Fruit fly (Drosophila melanogaster): ENCODE data around the gene CG31752.

Gene CG31752

DNA sequence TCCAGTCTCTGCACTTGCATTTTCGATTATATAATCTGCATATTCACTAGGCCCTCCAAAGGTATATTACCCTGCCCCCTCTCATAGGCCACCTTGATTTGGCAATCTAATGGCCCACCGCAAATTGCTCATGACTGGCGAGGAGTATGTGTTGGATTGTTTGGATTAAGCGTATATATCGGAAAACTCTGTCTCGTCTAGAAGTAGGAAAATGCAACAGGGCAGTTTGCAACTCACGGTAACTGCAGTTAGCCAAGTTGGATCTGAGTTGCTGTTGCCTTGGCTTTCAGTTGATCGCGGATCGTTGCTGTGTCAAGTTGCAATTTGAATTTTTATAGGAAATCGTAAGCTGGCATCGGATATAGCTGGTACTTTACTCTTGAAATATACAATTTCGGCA lies 22.1 kb downstream of the CG31752 start, which contains the start of gene Ugt36F1:
Ugt36F1 (plus strand) TSS at position 301 of the 400 bp plus-strand sequence.
- no peak for TF ChIP-seq EcR (GFP tag; optimal IDR thresholded peaks at IDR 0.05)
- no peak for TF ChIP-seq CG9948 (tag; optimal IDR thresholded peaks at IDR 0.05)
- TF ChIP-seq CG12605 (GFP tag; IDR thresholded peaks at IDR 0.05), result no peak
- TF ChIP-seq CG4496 (GFP tag; IDR thresholded peaks at IDR 0.05), result no peak
- no peak for TF ChIP-seq D1 (tag; optimal IDR thresholded peaks at IDR 0.05)
- TF ChIP-seq CG17806 (tag; optimal IDR thresholded peaks at IDR 0.05), result no peak
- TF ChIP-seq CG32121 (GFP tag; IDR thresholded peaks at IDR 0.05), result no peak
- no peak for TF ChIP-seq gl (tag; optimal IDR thresholded peaks at IDR 0.05)

- TF ChIP-seq CG15710 (tag; optimal IDR thresholded peaks at IDR 0.05), result no peak
- TF ChIP-seq CG4496 (GFP tag; IDR thresholded peaks at IDR 0.05), result no peak
- TF ChIP-seq fd96Ca (GFP tag; IDR thresholded peaks at IDR 0.05), result no peak
- TF ChIP-seq EcR (GFP tag; optimal IDR thresholded peaks at IDR 0.05), result no peak
- no peak for TF ChIP-seq Snoo (tag; optimal IDR thresholded peaks at IDR 0.05)
- no peak for TF ChIP-seq D1 (tag; optimal IDR thresholded peaks at IDR 0.05)
- no peak for TF ChIP-seq Ets98B (GFP tag; IDR thresholded peaks at IDR 0.05)
- no peak for TF ChIP-seq rn (GFP tag; IDR thresholded peaks at IDR 0.05)
- no peak for TF ChIP-seq CG14655 (GFP tag; optimal IDR thresholded peaks at IDR 0.05)
- TF ChIP-seq CG17806 (tag; optimal IDR thresholded peaks at IDR 0.05), result no peak
- no peak for TF ChIP-seq CG9948 (tag; optimal IDR thresholded peaks at IDR 0.05)
- no peak for TF ChIP-seq Pif1B (GFP tag; optimal IDR thresholded peaks at IDR 0.05)
Observed at dm6 chr2L:18818397-18818796, 22.7 kb downstream of the CG31752 start.

dm6 chr2L:18815194-18815593 lies 25.9 kb downstream of the CG31752 start:
- no peak for TF ChIP-seq CG12605 (GFP tag; IDR thresholded peaks at IDR 0.05)
- TF ChIP-seq CG8301 (tag; optimal IDR thresholded peaks at IDR 0.05), result no peak
- TF ChIP-seq CG8159 (tag; optimal IDR thresholded peaks at IDR 0.05), result no peak
- no peak for TF ChIP-seq CG32121 (GFP tag; IDR thresholded peaks at IDR 0.05)

DNA sequence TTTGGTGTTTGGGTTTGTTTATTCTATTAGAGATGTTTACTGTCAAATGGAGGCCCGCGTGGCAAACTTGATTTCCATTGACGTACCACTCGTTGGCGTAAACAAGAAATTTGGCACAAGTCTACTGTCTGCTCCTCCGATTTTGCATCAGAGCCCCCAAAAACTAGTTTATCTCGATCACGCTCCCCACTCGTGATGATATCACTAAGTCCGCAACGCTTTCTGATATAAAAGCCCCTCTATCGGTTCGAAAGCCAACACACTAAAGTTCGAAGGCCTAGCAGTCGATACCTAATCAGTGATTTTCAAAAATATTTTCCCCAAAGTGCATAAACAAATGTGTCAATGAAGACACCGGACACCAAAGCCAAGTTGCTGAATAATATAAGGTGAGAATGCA lies 28.4 kb downstream of the CG31752 start:
- TF ChIP-seq D1 (tag; optimal IDR thresholded peaks at IDR 0.05) (no peak), CG10348 (GFP tag; IDR thresholded peaks at IDR 0.05) (no peak), CG34367 (tag; optimal IDR thresholded peaks at IDR 0.05) (no peak)

DNA sequence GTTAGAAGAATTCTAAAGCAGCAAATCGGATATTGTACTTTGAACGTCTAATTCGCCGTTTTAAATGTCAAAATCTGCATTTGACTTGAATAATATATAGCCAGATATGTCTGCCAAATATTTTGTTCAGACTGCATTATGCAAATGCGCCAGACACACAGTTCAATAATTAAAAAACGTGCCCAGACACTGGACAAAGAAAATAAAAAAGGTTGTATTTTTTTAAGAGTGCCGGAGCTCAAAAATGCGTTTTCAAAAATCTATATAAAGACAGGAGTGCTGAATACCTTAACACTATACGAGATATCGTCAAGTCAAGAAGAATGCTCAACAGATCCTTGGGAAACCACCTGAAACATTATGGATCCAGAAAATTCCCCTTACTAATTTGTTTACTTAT lies 28.8 kb downstream of the CG31752 start, which contains the start of the genes CG17325 and CG42305:
CG17325 (plus strand) TSS at position 301 of the 400 bp plus-strand sequence.
CG42305 (plus strand) TSS at position 301 of the 400 bp plus-strand sequence.
- TF ChIP-seq Pif1A (GFP tag; optimal IDR thresholded peaks at IDR 0.05) (no peak), Snoo (tag; optimal IDR thresholded peaks at IDR 0.05) (no peak), gl (tag; optimal IDR thresholded peaks at IDR 0.05) (no peak)

DNA sequence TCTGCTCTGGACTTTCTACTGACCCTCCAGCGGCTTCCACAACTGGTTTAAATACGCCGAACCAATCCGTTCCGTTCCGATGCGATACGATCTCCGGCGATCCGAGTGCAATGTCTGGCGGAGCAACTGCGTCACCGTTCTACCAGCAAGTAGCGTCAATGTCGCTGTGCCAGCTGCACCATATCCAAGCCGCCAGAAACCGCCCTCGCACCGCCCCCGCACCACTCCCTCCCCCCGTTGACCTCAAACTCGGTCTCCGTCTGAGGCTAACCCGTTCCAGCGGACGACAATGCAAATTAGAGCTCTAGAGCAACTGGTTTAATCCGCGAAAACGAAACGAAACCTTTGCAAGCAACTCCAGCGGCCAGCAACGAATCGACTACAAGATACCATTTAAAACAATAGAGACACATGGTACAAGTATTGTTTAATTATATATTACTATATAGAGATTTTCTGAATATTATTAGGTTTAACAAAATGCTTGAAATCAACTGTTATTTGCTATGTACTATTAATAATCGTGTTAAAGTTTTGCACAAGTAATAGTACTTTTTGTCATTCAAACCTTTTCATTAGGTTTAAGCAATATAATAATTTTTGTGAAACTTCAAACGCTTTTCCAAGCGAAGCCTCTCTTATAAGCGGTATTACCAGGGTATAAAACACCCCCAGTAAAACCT lies 30.0 kb downstream of the CG31752 start, which contains the start of the genes CG10570 and CG42502:
CG10570 (minus strand) TSS at position 293 of the 683 bp plus-strand sequence.
CG42502 (minus strand) TSS at position 293 of the 683 bp plus-strand sequence.
- TF ChIP-seq CG4496 (GFP tag; IDR thresholded peaks at IDR 0.05) (peak; percentile 52; the same call in 2 of the 3 replicates), EcR (GFP tag; optimal IDR thresholded peaks at IDR 0.05) (no peak), CG17806 (tag; optimal IDR thresholded peaks at IDR 0.05) (peak; percentile 8), Ets98B (GFP tag; IDR thresholded peaks at IDR 0.05) (no peak), D1 (tag; optimal IDR thresholded peaks at IDR 0.05) (no peak), CG15710 (tag; optimal IDR thresholded peaks at IDR 0.05) (peak; percentile 62), CG13204 (GFP tag; optimal IDR thresholded peaks at IDR 0.05) (peak; percentile 60), CG9948 (tag; optimal IDR thresholded peaks at IDR 0.05) (no peak), CG8159 (tag; optimal IDR thresholded peaks at IDR 0.05) (peak; percentile 64), Pif1B (GFP tag; optimal IDR thresholded peaks at IDR 0.05) (peak; percentile 2), CG8301 (tag; optimal IDR thresholded peaks at IDR 0.05) (no peak), CG14655 (GFP tag; optimal IDR thresholded peaks at IDR 0.05) (peak; percentile 3), CG12605 (GFP tag; IDR thresholded peaks at IDR 0.05) (no peak), Pif1A (GFP tag; optimal IDR thresholded peaks at IDR 0.05) (no peak), CG32121 (GFP tag; IDR thresholded peaks at IDR 0.05) (no peak), CG10348 (GFP tag; IDR thresholded peaks at IDR 0.05) (no peak)

- TF ChIP-seq Ets98B (GFP tag; IDR thresholded peaks at IDR 0.05), result no peak
- TF ChIP-seq CG13204 (GFP tag; optimal IDR thresholded peaks at IDR 0.05), result no peak
- TF ChIP-seq CG12605 (GFP tag; IDR thresholded peaks at IDR 0.05), result no peak
- no peak for TF ChIP-seq CG14655 (GFP tag; optimal IDR thresholded peaks at IDR 0.05)
- no peak for TF ChIP-seq CG15710 (tag; optimal IDR thresholded peaks at IDR 0.05)
- TF ChIP-seq gl (tag; optimal IDR thresholded peaks at IDR 0.05), result no peak
- TF ChIP-seq EcR (GFP tag; optimal IDR thresholded peaks at IDR 0.05), result no peak
- no peak for TF ChIP-seq CG34367 (tag; optimal IDR thresholded peaks at IDR 0.05)
- no peak for TF ChIP-seq CG32121 (GFP tag; IDR thresholded peaks at IDR 0.05)
- no peak for TF ChIP-seq Pif1A (GFP tag; optimal IDR thresholded peaks at IDR 0.05)
- no peak for TF ChIP-seq CG8301 (tag; optimal IDR thresholded peaks at IDR 0.05)
- TF ChIP-seq fd96Ca (GFP tag; IDR thresholded peaks at IDR 0.05), result no peak
- no peak for TF ChIP-seq CG17806 (tag; optimal IDR thresholded peaks at IDR 0.05)
- no peak for TF ChIP-seq CG8159 (tag; optimal IDR thresholded peaks at IDR 0.05)
- no peak for TF ChIP-seq rn (GFP tag; IDR thresholded peaks at IDR 0.05)
- TF ChIP-seq Pif1B (GFP tag; optimal IDR thresholded peaks at IDR 0.05), result no peak
- no peak for TF ChIP-seq CG9948 (tag; optimal IDR thresholded peaks at IDR 0.05)
Observed at dm6 chr2L:18809486-18809885, 31.6 kb downstream of the CG31752 start.

All from whole organism, pupa.